Fruit fly (Drosophila melanogaster) whole organism, embryonic: ENCODE measurements around the gene CG33511.

Experiments
- Asciz ChIP-seq: fragments of 200-800 bp; sonication (Bioruptor generic); optimal IDR thresholded peaks from 2 replicates; lab custom pipeline; 2017; ENCODE audit warnings: missing biosample characterization, mild to moderate bottlenecking, missing genetic modification characterization, missing genetic modification reagents
- C15 ChIP-seq: fragments of 200-800 bp; sonication (Bioruptor generic); IDR thresholded peaks from 3 replicates; pipeline ENCODE4 v1.3.6; 2022; ENCODE audit warnings: missing biosample characterization, missing genetic modification characterization
- CG10267 ChIP-seq: fragments of 200-800 bp; sonication (Bioruptor generic); optimal IDR thresholded peaks from 2 replicates; lab custom pipeline; 2018; ENCODE audit warnings: missing biosample characterization, mild to moderate bottlenecking, missing genetic modification characterization, moderate library complexity
- CG10431 ChIP-seq: fragments of 200-800 bp; sonication (Bioruptor generic); optimal IDR thresholded peaks from 3 replicates; lab custom pipeline; 2018; ENCODE audit warnings: missing biosample characterization, mild to moderate bottlenecking, missing genetic modification characterization
- CG11695 ChIP-seq: fragments of 200-800 bp; sonication (Bioruptor generic); IDR thresholded peaks from 3 replicates; pipeline ENCODE4 v1.3.6; 2022; ENCODE audit warnings: missing biosample characterization, missing genetic modification characterization
- CG13894 ChIP-seq: fragments of 200-800 bp; sonication (Bioruptor generic); optimal IDR thresholded peaks from 3 replicates; lab custom pipeline; 2018; ENCODE audit warnings: missing biosample characterization, mild to moderate bottlenecking, missing genetic modification characterization, moderate library complexity
- CG1529 ChIP-seq: fragments of 200-800 bp; sonication (Bioruptor generic); optimal IDR thresholded peaks from 3 replicates; lab custom pipeline; 2018; ENCODE audit warnings: missing biosample characterization, missing genetic modification characterization
- CG15514 ChIP-seq: fragments of 200-800 bp; sonication (Bioruptor generic); optimal IDR thresholded peaks from 3 replicates; lab custom pipeline; 2017; ENCODE audit warnings: missing biosample characterization, missing genetic modification characterization, mild to moderate bottlenecking, moderate library complexity, missing genetic modification reagents
- CG18262 ChIP-seq: fragments of 200-800 bp; optimal IDR thresholded peaks from 3 replicates; lab custom pipeline; 2019; ENCODE audit warnings: missing biosample characterization, mild to moderate bottlenecking, missing genetic modification characterization, moderate library complexity
- CG18619 ChIP-seq: fragments of 200-800 bp; sonication (Bioruptor generic); optimal IDR thresholded peaks from 3 replicates; lab custom pipeline; 2017; ENCODE audit warnings: missing biosample characterization, mild to moderate bottlenecking, missing genetic modification characterization
- CG2120 ChIP-seq: fragments of 200-800 bp; sonication (Bioruptor generic); optimal IDR thresholded peaks from 3 replicates; lab custom pipeline; 2016; ENCODE audit warnings: missing biosample characterization, missing genetic modification characterization
- CG2889 ChIP-seq: fragments of 200-800 bp; sonication (Bioruptor generic); IDR thresholded peaks from 3 replicates; pipeline ENCODE4 v1.3.6; 2022; ENCODE audit warnings: missing biosample characterization, missing genetic modification characterization
- CG30020 ChIP-seq: fragments of 200-800 bp; optimal IDR thresholded peaks from 2 replicates; lab custom pipeline; 2019; ENCODE audit warnings: missing biosample characterization, mild to moderate bottlenecking, missing genetic modification characterization, moderate library complexity
- CG4424 ChIP-seq: fragments of 200-800 bp; sonication (Bioruptor generic); optimal IDR thresholded peaks from 3 replicates; lab custom pipeline; 2016; ENCODE audit warnings: missing biosample characterization, missing genetic modification characterization
- CG6683 ChIP-seq: fragments of 200-800 bp; sonication (Bioruptor generic); optimal IDR thresholded peaks from 2 replicates; lab custom pipeline; 2017; ENCODE audit warnings: missing biosample characterization, mild to moderate bottlenecking, missing genetic modification characterization, missing genetic modification reagents
- CG6791 ChIP-seq: fragments of 200-800 bp; sonication (Bioruptor generic); IDR thresholded peaks from 3 replicates; pipeline ENCODE4 v1.3.6; 2022; ENCODE audit warnings: missing biosample characterization, missing genetic modification characterization; ENCODE audit not compliant: partially characterized antibody
- CG6813 ChIP-seq: fragments of 200-800 bp; sonication (Bioruptor generic); optimal IDR thresholded peaks from 2 replicates; lab custom pipeline; 2017; ENCODE audit warnings: missing biosample characterization, missing genetic modification characterization, mild to moderate bottlenecking, moderate library complexity, missing genetic modification reagents
- CG6854 ChIP-seq: fragments of 200-800 bp; sonication (Bioruptor generic); optimal IDR thresholded peaks from 3 replicates; lab custom pipeline; 2017; ENCODE audit warnings: missing biosample characterization, mild to moderate bottlenecking, missing genetic modification characterization
- CG9727 ChIP-seq: fragments of 200-800 bp; sonication (Bioruptor generic); optimal IDR thresholded peaks from 3 replicates; lab custom pipeline; 2017; ENCODE audit warnings: missing biosample characterization, mild to moderate bottlenecking, missing genetic modification characterization
- CoRest ChIP-seq: fragments of 200-800 bp; sonication (Bioruptor generic); optimal IDR thresholded peaks from 3 replicates; lab custom pipeline; 2018; ENCODE audit warnings: missing biosample characterization, mild to moderate bottlenecking, missing genetic modification characterization, moderate library complexity
- Drgx ChIP-seq: fragments of 200-800 bp; sonication (Bioruptor generic); IDR thresholded peaks from 2 replicates; pipeline ENCODE4 v1.3.6; 2022; ENCODE audit warnings: missing biosample characterization, missing genetic modification characterization
- HHEX ChIP-seq: fragments of 200-800 bp; sonication (Bioruptor generic); optimal IDR thresholded peaks from 3 replicates; lab custom pipeline; 2017; ENCODE audit warnings: missing biosample characterization, mild to moderate bottlenecking, missing genetic modification characterization, missing genetic modification reagents
- Hsf ChIP-seq: fragments of 200-800 bp; sonication (Bioruptor generic); optimal IDR thresholded peaks from 3 replicates; lab custom pipeline; 2016; ENCODE audit warnings: missing biosample characterization, missing genetic modification characterization
- NC2β ChIP-seq: fragments of 200-800 bp; sonication (Bioruptor generic); optimal IDR thresholded peaks from 2 replicates; lab custom pipeline; 2016; ENCODE audit warnings: missing biosample characterization, missing genetic modification characterization
- NfI ChIP-seq: fragments of 200-800 bp; sonication (Bioruptor generic); optimal IDR thresholded peaks from 3 replicates; lab custom pipeline; 2018; ENCODE audit warnings: missing biosample characterization, mild to moderate bottlenecking, missing genetic modification characterization, moderate library complexity
- Oli ChIP-seq: fragments of 200-800 bp; sonication (Bioruptor generic); optimal IDR thresholded peaks from 2 replicates; lab custom pipeline; 2018; ENCODE audit warnings: missing biosample characterization, mild to moderate bottlenecking, missing genetic modification characterization, moderate library complexity
- Poxn ChIP-seq: fragments of 200-800 bp; sonication (Bioruptor generic); IDR thresholded peaks from 2 replicates; pipeline ENCODE4 v1.3.6; 2022; ENCODE audit warnings: missing biosample characterization, missing genetic modification characterization
- Sox100B ChIP-seq: fragments of 200-800 bp; sonication (Bioruptor generic); optimal IDR thresholded peaks from 3 replicates; lab custom pipeline; 2018; ENCODE audit warnings: missing biosample characterization, mild to moderate bottlenecking, missing genetic modification characterization
- Trl ChIP-seq, 3 experiments: fragments of >200 bp in 2 of 3; fragments of 200-800 bp in 1 of 3; sonication (Bioruptor generic) in 1 of 3; optimal IDR thresholded peaks; 2 replicates in 1 of 3; 3 replicates in 2 of 3; lab custom pipeline; 2016 to 2017; ENCODE audit warnings: missing biosample characterization in 1 of 3, missing genetic modification characterization in 1 of 3
- chn ChIP-seq: fragments of 200-800 bp; sonication (Bioruptor generic); optimal IDR thresholded peaks from 2 replicates; lab custom pipeline; 2016; ENCODE audit warnings: missing biosample characterization, missing genetic modification characterization
- crc ChIP-seq: fragments of 200-800 bp; sonication (Bioruptor generic); optimal IDR thresholded peaks from 2 replicates; lab custom pipeline; 2016; ENCODE audit warnings: missing biosample characterization, missing genetic modification characterization
- cwo ChIP-seq: fragments of 200-800 bp; sonication (Bioruptor generic); optimal IDR thresholded peaks from 3 replicates; lab custom pipeline; 2017; ENCODE audit warnings: missing biosample characterization, missing genetic modification characterization, mild to moderate bottlenecking, moderate library complexity, missing genetic modification reagents
- dati ChIP-seq: fragments of 200-800 bp; sonication (Bioruptor generic); IDR thresholded peaks from 2 replicates; pipeline ENCODE4 v1.3.6; 2022; ENCODE audit warnings: missing biosample characterization, missing genetic modification characterization
- gem ChIP-seq: fragments of 200-800 bp; sonication (Bioruptor generic); optimal IDR thresholded peaks from 2 replicates; lab custom pipeline; 2019; ENCODE audit warnings: missing biosample characterization, mild to moderate bottlenecking, missing genetic modification characterization, moderate library complexity
- lbe ChIP-seq: fragments of 200-800 bp; sonication (Bioruptor generic); optimal IDR thresholded peaks from 2 replicates; lab custom pipeline; 2016; ENCODE audit warnings: missing biosample characterization, mild to moderate bottlenecking, missing genetic modification characterization
- nom ChIP-seq: fragments of 200-800 bp; sonication (Bioruptor generic); optimal IDR thresholded peaks from 2 replicates; lab custom pipeline; 2017; ENCODE audit warnings: missing biosample characterization, missing genetic modification characterization, mild to moderate bottlenecking, moderate library complexity, missing genetic modification reagents
- org-1 ChIP-seq: fragments of 200-800 bp; sonication (Bioruptor generic); optimal IDR thresholded peaks from 2 replicates; lab custom pipeline; 2017; ENCODE audit warnings: missing biosample characterization, missing genetic modification characterization
- pan ChIP-seq, 4 experiments: fragments of >200 bp in 3 of 4; fragments of 200-800 bp in 1 of 4; sonication (Bioruptor generic) in 1 of 4; optimal IDR thresholded peaks in 3 of 4; IDR thresholded peaks in 1 of 4; 2 replicates each; pipeline versions ENCODE4 v1.3.6 to Lab custom; 2017 to 2022; ENCODE audit warnings: missing biosample characterization in 2 of 4, missing genetic modification characterization in 2 of 4, mixed read lengths in 1 of 4
- pita ChIP-seq: fragments of 200-800 bp; sonication (Bioruptor generic); optimal IDR thresholded peaks from 2 replicates; lab custom pipeline; 2017; ENCODE audit warnings: missing biosample characterization, mild to moderate bottlenecking, missing genetic modification characterization
- sisA ChIP-seq: fragments of 200-800 bp; sonication (Bioruptor generic); IDR thresholded peaks from 2 replicates; pipeline ENCODE4 v1.3.6; 2022; ENCODE audit warnings: missing biosample characterization, missing genetic modification characterization
- sob ChIP-seq: fragments of 200-800 bp; sonication (Bioruptor generic); IDR thresholded peaks from 2 replicates; pipeline ENCODE4 v1.3.6; 2022; ENCODE audit warnings: missing biosample characterization, missing genetic modification characterization
- tgo ChIP-seq: fragments of 200-800 bp; sonication (Bioruptor generic); IDR thresholded peaks from 3 replicates; pipeline ENCODE4 v1.3.6; 2022; ENCODE audit warnings: missing biosample characterization, missing genetic modification characterization
- tin ChIP-seq: fragments of 200-800 bp; sonication (Bioruptor generic); optimal IDR thresholded peaks from 3 replicates; lab custom pipeline; 2016; ENCODE audit warnings: missing biosample characterization, missing genetic modification characterization
- trh ChIP-seq: fragments of 200-800 bp; sonication (Bioruptor generic); optimal IDR thresholded peaks from 2 replicates; lab custom pipeline; 2016; ENCODE audit warnings: missing biosample characterization, missing genetic modification characterization
- unc-4 ChIP-seq: fragments of 200-800 bp; sonication (Bioruptor generic); IDR thresholded peaks from 2 replicates; pipeline ENCODE4 v1.3.6; 2022; ENCODE audit warnings: missing biosample characterization, missing genetic modification characterization; ENCODE audit not compliant: partially characterized antibody
- vvl ChIP-seq: fragments of 200-800 bp; sonication (Bioruptor generic); IDR thresholded peaks from 2 replicates; pipeline ENCODE4 v1.3.6; 2022; ENCODE audit warnings: missing biosample characterization, missing genetic modification characterization
- zen2 ChIP-seq: fragments of 200-800 bp; sonication (Bioruptor generic); IDR thresholded peaks from 3 replicates; pipeline ENCODE4 v1.3.6; 2022; ENCODE audit warnings: missing biosample characterization, missing genetic modification characterization; ENCODE audit not compliant: partially characterized antibody

CG33511 gene

dm6 chr2L:21096448-21096994 is 14.2 kb upstream of the CG33511 start, which contains the start of gene CG34136 (continued):
- peak; percentile 28 for TF ChIP-seq CG10267 (tag; lab: Kevin White, UChicago)
- peak; percentile 18 for TF ChIP-seq tin (GFP tag; lab: Kevin White, UChicago)
- TF ChIP-seq CG10431 (GFP tag; lab: Kevin White, UChicago) = peak; percentile 69
- TF ChIP-seq vvl (GFP tag; lab: Robert Waterston, UW) = peak; percentile 55; the same call in 1 of the 2 replicates
- peak; percentile 12 for TF ChIP-seq NfI (GFP tag; lab: Kevin White, UChicago)
- peak; percentile 36 for TF ChIP-seq CG6683 (GFP tag; lab: Kevin White, UChicago)
- TF ChIP-seq cwo (GFP tag; lab: Kevin White, UChicago) = peak; percentile 22
- TF ChIP-seq Trl (optimal IDR thresholded peaks at IDR 0.05; lab: Kevin White, UChicago) = peak; percentile 57 to 60
- TF ChIP-seq Trl (GFP tag; optimal IDR thresholded peaks at IDR 0.05; lab: Kevin White, UChicago) = peak; percentile 20
- TF ChIP-seq CG6813 (GFP tag; lab: Kevin White, UChicago) = peak; percentile 59
- TF ChIP-seq sisA (GFP tag; lab: Robert Waterston, UW) = 0 out of 2 replicates have a peak, but pooled peaks have one; percentile 28
- 0 out of 3 replicates have a peak, but pooled peaks have one; percentile 39 for TF ChIP-seq CG11695 (GFP tag; lab: Robert Waterston, UW)
- TF ChIP-seq Poxn (GFP tag; lab: Robert Waterston, UW) = no peak
- TF ChIP-seq pan (optimal IDR thresholded peaks at IDR 0.05; lab: Kevin White, UChicago) = no peak
- peak in 1 of 2 experiments; percentile 25 for TF ChIP-seq pan (GFP tag; optimal IDR thresholded peaks at IDR 0.05 in 1 of 2, IDR thresholded peaks at IDR 0.05 in 1 of 2)
- TF ChIP-seq unc-4 (GFP tag; lab: Robert Waterston, UW) = 0 out of 2 replicates have a peak, but pooled peaks have one; percentile 20
- peak; percentile 55 for TF ChIP-seq CG18262
- TF ChIP-seq HHEX (GFP tag; lab: Kevin White, UChicago) = peak; percentile 19
- peak; percentile 85 for TF ChIP-seq nom (GFP tag; lab: Kevin White, UChicago)
- TF ChIP-seq CG18619 (GFP tag; lab: Kevin White, UChicago) = peak; percentile 42
- TF ChIP-seq CG30020 = no peak
- peak; percentile 19 for TF ChIP-seq CG13894 (tag; lab: Kevin White, UChicago)
- TF ChIP-seq CG4424 = peak; percentile 58
- no peak for TF ChIP-seq crc (GFP tag; lab: Kevin White, UChicago)
- peak; percentile 61 for TF ChIP-seq Oli (tag; lab: Kevin White, UChicago)
- TF ChIP-seq CG15514 (GFP tag; lab: Kevin White, UChicago) = peak; percentile 41
- TF ChIP-seq trh (GFP tag; lab: Kevin White, UChicago) = no peak
- peak; percentile 46; the same call in 1 of the 2 replicates for TF ChIP-seq sob (GFP tag; lab: Robert Waterston, UW)
- TF ChIP-seq CG2889 (GFP tag; lab: Robert Waterston, UW) = no peak
- peak; percentile 33 for TF ChIP-seq org-1 (GFP tag; lab: Kevin White, UChicago)
- TF ChIP-seq gem = peak; percentile 70
- TF ChIP-seq lbe (GFP tag; lab: Kevin White, UChicago) = peak; percentile 14
- no peak for TF ChIP-seq CG1529 (GFP tag; lab: Kevin White, UChicago)
- peak; percentile 5 for TF ChIP-seq CG6854
- 0 out of 3 replicates have a peak, but pooled peaks have one; percentile 35 for TF ChIP-seq CG6791 (GFP tag; lab: Robert Waterston, UW)
- TF ChIP-seq chn (GFP tag; lab: Kevin White, UChicago) = peak; percentile 81
- TF ChIP-seq CoRest (tag; lab: Kevin White, UChicago) = peak; percentile 58
- no peak for TF ChIP-seq dati
- TF ChIP-seq Hsf = peak; percentile 40
- peak; percentile 42 for TF ChIP-seq Asciz (GFP tag; lab: Kevin White, UChicago)
- peak; percentile 77 for TF ChIP-seq Drgx (GFP tag; lab: Robert Waterston, UW)
- TF ChIP-seq zen2 = 0 out of 3 replicates have a peak, but pooled peaks have one; percentile 5
- TF ChIP-seq tgo = peak; percentile 39; the same call in 1 of the 3 replicates
- TF ChIP-seq Sox100B = peak; percentile 52
- no peak for TF ChIP-seq C15 (GFP tag; lab: Robert Waterston, UW)
- peak; percentile 25 for TF ChIP-seq CG2120 (GFP tag; lab: Kevin White, UChicago)
- peak; percentile 1 for TF ChIP-seq NC2β (GFP tag; lab: Kevin White, UChicago)
- peak; percentile 38 for TF ChIP-seq CG9727 (GFP tag; lab: Kevin White, UChicago)
- TF ChIP-seq pita (GFP tag; lab: Kevin White, UChicago) = no peak
